Fruit fly (Drosophila melanogaster): Measurements from ENCODE around the gene rdx.

rdx gene

dm6 chr3R:14006893-14007255 is 25.0 kb downstream of the rdx start:
- TF ChIP-seq Med (GFP tag), result peak; percentile 51
- no peak for TF ChIP-seq cad (GFP tag; optimal IDR thresholded peaks at IDR 0.05)
- no peak for TF ChIP-seq Abd-B (GFP tag; optimal IDR thresholded peaks at IDR 0.05)
- TF ChIP-seq ac (GFP tag; optimal IDR thresholded peaks at IDR 0.05), result no peak
- TF ChIP-seq CG14014 (GFP tag; IDR thresholded peaks at IDR 0.05), result no peak
- TF ChIP-seq Adf1 (GFP tag; IDR thresholded peaks at IDR 0.05), result no peak
- peak in 1 of 2 experiments; percentile 87 for TF ChIP-seq Hr78 (GFP tag; optimal IDR thresholded peaks at IDR 0.05)
- peak; percentile 30 for TF ChIP-seq CG18599 (GFP tag; optimal IDR thresholded peaks at IDR 0.05)
- no peak for TF ChIP-seq usp (GFP tag; optimal IDR thresholded peaks at IDR 0.05)
- peak; percentile 6; the same call in 1 of the 2 replicates for TF ChIP-seq Drgx (GFP tag; IDR thresholded peaks at IDR 0.05)
- peak; percentile 15 for TF ChIP-seq Sox100B (GFP tag; optimal IDR thresholded peaks at IDR 0.05)
- no peak for TF ChIP-seq CG6683 (GFP tag; optimal IDR thresholded peaks at IDR 0.05)
- peak in 1 of 2 experiments; percentile 14 for TF ChIP-seq Hr51 (GFP tag; optimal IDR thresholded peaks at IDR 0.05)
- TF ChIP-seq gem (tag; optimal IDR thresholded peaks at IDR 0.05), result peak; percentile 6
- no peak for TF ChIP-seq cato (GFP tag; optimal IDR thresholded peaks at IDR 0.05; ENCODE audit: borderline replicate concordance)
- TF ChIP-seq dimm (GFP tag; IDR thresholded peaks at IDR 0.05), result no peak
- no peak for TF ChIP-seq ttk (GFP tag; IDR thresholded peaks at IDR 0.05)
- peak; percentile 25 for TF ChIP-seq CG2678 (tag; optimal IDR thresholded peaks at IDR 0.05)
- TF ChIP-seq CG4424 (GFP tag; optimal IDR thresholded peaks at IDR 0.05), result peak; percentile 10
- TF ChIP-seq Fer1 (GFP tag; optimal IDR thresholded peaks at IDR 0.05), result peak; percentile 38
- TF ChIP-seq dmrt99B (tag; optimal IDR thresholded peaks at IDR 0.05), result peak; percentile 19
- TF ChIP-seq sens (GFP tag), result peak; percentile 53
- peak; percentile 11 for TF ChIP-seq CG11504 (tag; optimal IDR thresholded peaks at IDR 0.05)
- TF ChIP-seq Sox102F (GFP tag; optimal IDR thresholded peaks at IDR 0.05), result no peak
- TF ChIP-seq ro (GFP tag; IDR thresholded peaks at IDR 0.05), result no peak
- TF ChIP-seq CG11695 (GFP tag; IDR thresholded peaks at IDR 0.05), result 0 out of 3 replicates have a peak, but pooled peaks have one; percentile 32
- no peak for TF ChIP-seq fd102C (GFP tag; optimal IDR thresholded peaks at IDR 0.05)
- peak; percentile 18 for TF ChIP-seq Oli (tag; optimal IDR thresholded peaks at IDR 0.05)
- peak; percentile 5 for TF ChIP-seq grau (tag; optimal IDR thresholded peaks at IDR 0.05)
- TF ChIP-seq nom (GFP tag; optimal IDR thresholded peaks at IDR 0.05), result peak; percentile 63
- no peak for TF ChIP-seq CG2199 (GFP tag; IDR thresholded peaks at IDR 0.05)

DNA sequence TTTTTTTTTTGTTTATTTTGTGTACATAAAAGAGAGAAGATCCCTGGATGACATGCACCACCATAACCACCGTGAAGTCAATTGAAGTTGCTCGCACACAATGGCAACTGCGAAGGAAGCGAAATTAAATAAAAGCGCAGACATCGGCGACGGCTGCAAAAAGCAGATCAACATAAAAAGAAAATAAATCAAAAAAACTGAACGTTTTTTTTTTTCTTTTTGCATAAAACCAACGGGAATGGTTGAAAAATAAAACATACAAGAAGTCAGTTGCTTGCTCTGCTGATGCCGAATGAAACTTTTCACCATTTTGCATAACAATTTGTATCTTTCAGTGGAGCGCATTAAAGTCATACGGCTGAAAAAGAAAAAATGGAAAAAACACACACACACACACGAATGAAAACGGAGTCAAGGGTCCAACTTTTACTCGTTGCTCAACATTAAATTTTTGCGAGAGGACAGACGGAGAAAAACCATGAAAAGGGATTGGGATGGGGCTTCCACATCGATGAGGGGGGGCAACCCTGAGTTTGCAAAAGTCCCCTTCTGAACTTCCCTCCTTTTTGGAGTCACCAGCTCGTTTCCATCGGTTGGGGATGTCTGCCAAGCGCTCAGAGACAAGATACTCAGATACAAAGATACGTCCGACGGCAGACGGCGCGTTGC is 25.5 kb downstream of the rdx start:
- TF ChIP-seq CG17829 (tag; optimal IDR thresholded peaks at IDR 0.05) (no peak), CG16779 (GFP tag; IDR thresholded peaks at IDR 0.05) (0 out of 2 replicates have a peak, but pooled peaks have one; percentile 14), abd-A (tag; optimal IDR thresholded peaks at IDR 0.05) (peak; percentile 32), Asciz (GFP tag; optimal IDR thresholded peaks at IDR 0.05) (peak; percentile 0), Scr (GFP tag; IDR thresholded peaks at IDR 0.05; ENCODE audit: partially characterized antibody) (no peak), Dfd (GFP tag; optimal IDR thresholded peaks at IDR 0.05) (no peak), Hr3 (GFP tag; optimal IDR thresholded peaks at IDR 0.05) (no peak), ERR (GFP tag; optimal IDR thresholded peaks at IDR 0.05) (no peak), CG4404 (GFP tag; IDR thresholded peaks at IDR 0.05) (no peak), corto (GFP tag; optimal IDR thresholded peaks at IDR 0.05) (peak; percentile 56), CG6689 (GFP tag; IDR thresholded peaks at IDR 0.05) (no peak), CG18476 (GFP tag; optimal IDR thresholded peaks at IDR 0.05) (no peak), gfzf (GFP tag; optimal IDR thresholded peaks at IDR 0.05) (no peak), CG9609 (GFP tag; optimal IDR thresholded peaks at IDR 0.05) (no peak), CG1233 (GFP tag; optimal IDR thresholded peaks at IDR 0.05) (no peak), Hey (tag; optimal IDR thresholded peaks at IDR 0.05) (no peak), lbe (GFP tag; optimal IDR thresholded peaks at IDR 0.05) (peak; percentile 42), HLH3B (GFP tag; IDR thresholded peaks at IDR 0.05) (no peak), CG6175 (GFP tag; IDR thresholded peaks at IDR 0.05) (no peak), zfh1 (GFP tag; IDR thresholded peaks at IDR 0.05) (0 out of 3 replicates have a peak, but pooled peaks have one; percentile 22)

All from whole organism, embryonic.